Fruit fly (Drosophila melanogaster): ENCODE results near the gene CG5466.

Gene CG5466

dm6 chr3R:20594194-20595144 lies 23.2 kb upstream of the CG5466 start (continued):
- TF ChIP-seq sc (optimal IDR thresholded peaks at IDR 0.05) (no peak), sc (GFP tag; optimal IDR thresholded peaks at IDR 0.05) (peak; percentile 87), ftz-f1 (GFP tag; optimal IDR thresholded peaks at IDR 0.05) (no peak), danr (GFP tag; IDR thresholded peaks at IDR 0.05) (peak; percentile 68), CG8765 (GFP tag; IDR thresholded peaks at IDR 0.05) (no peak; the same call in 1 of the 2 replicates), fu2 (GFP tag; optimal IDR thresholded peaks at IDR 0.05) (no peak), prd (optimal IDR thresholded peaks at IDR 0.05) (no peak), prd (GFP tag; IDR thresholded peaks at IDR 0.05) (peak; percentile 86), slp2 (GFP tag; optimal IDR thresholded peaks at IDR 0.05) (no peak), nau (GFP tag; optimal IDR thresholded peaks at IDR 0.05) (peak; percentile 51), CG13424 (tag; optimal IDR thresholded peaks at IDR 0.05) (peak; percentile 93), CG12104 (GFP tag; optimal IDR thresholded peaks at IDR 0.05) (peak; percentile 82), hkb (optimal IDR thresholded peaks at IDR 0.05) (no peak), hkb (GFP tag; IDR thresholded peaks at IDR 0.05) (peak; percentile 77), HLHmδ (GFP tag; optimal IDR thresholded peaks at IDR 0.05) (peak; percentile 78), gcm2 (GFP tag; optimal IDR thresholded peaks at IDR 0.05) (no peak), stc (GFP tag; IDR thresholded peaks at IDR 0.05) (peak; percentile 68), kay (GFP tag; optimal IDR thresholded peaks at IDR 0.05) (peak; percentile 43), CG7963 (GFP tag; IDR thresholded peaks at IDR 0.05; ENCODE audit: partially characterized antibody) (no peak), CG3726 (GFP tag; IDR thresholded peaks at IDR 0.05) (peak; percentile 52; the same call in 2 of the 3 replicates), Xbp1 (GFP tag; optimal IDR thresholded peaks at IDR 0.05) (peak; percentile 80), Nf-YC (tag; optimal IDR thresholded peaks at IDR 0.05) (peak; percentile 73), gt (GFP tag; IDR thresholded peaks at IDR 0.05) (no peak), CG30403 (GFP tag; optimal IDR thresholded peaks at IDR 0.05) (peak; percentile 91), HHEX (GFP tag; optimal IDR thresholded peaks at IDR 0.05) (peak; percentile 80), CG18476 (GFP tag; optimal IDR thresholded peaks at IDR 0.05) (peak; percentile 81), peb (GFP tag; IDR thresholded peaks at IDR 0.05) (peak; percentile 70; the same call in 1 of the 2 replicates), mirr (GFP tag; optimal IDR thresholded peaks at IDR 0.05) (no peak), Atf3 (GFP tag; optimal IDR thresholded peaks at IDR 0.05) (no peak), al (GFP tag; IDR thresholded peaks at IDR 0.05) (peak; percentile 43; the same call in 1 of the 2 replicates), zfh2 (GFP tag; optimal IDR thresholded peaks at IDR 0.05) (no peak), onecut (GFP tag; IDR thresholded peaks at IDR 0.05) (peak; percentile 67), CG3995 (GFP tag; optimal IDR thresholded peaks at IDR 0.05) (peak; percentile 22), CG14710 (tag; optimal IDR thresholded peaks at IDR 0.05) (peak; percentile 98), gem (tag; optimal IDR thresholded peaks at IDR 0.05) (peak; percentile 98), sqz (GFP tag; optimal IDR thresholded peaks at IDR 0.05) (peak; percentile 91), Opbp (GFP tag; IDR thresholded peaks at IDR 0.05; ENCODE audit: partially characterized antibody) (no peak), Mes4 (GFP tag; optimal IDR thresholded peaks at IDR 0.05) (no peak), CG7786 (GFP tag; optimal IDR thresholded peaks at IDR 0.05) (no peak), Fer1 (GFP tag; optimal IDR thresholded peaks at IDR 0.05) (peak; percentile 85), CG11247 (GFP tag; IDR thresholded peaks at IDR 0.05) (peak; percentile 23), CG12769 (tag; optimal IDR thresholded peaks at IDR 0.05) (peak; percentile 9), vnd (GFP tag; IDR thresholded peaks at IDR 0.05; ENCODE audit: partially characterized antibody) (no peak), CG15011 (GFP tag; optimal IDR thresholded peaks at IDR 0.05) (peak; percentile 72), CG6683 (GFP tag; optimal IDR thresholded peaks at IDR 0.05) (peak; percentile 80), cad (GFP tag; optimal IDR thresholded peaks at IDR 0.05) (no peak), CG6175 (GFP tag; IDR thresholded peaks at IDR 0.05) (peak; percentile 7; the same call in 1 of the 3 replicates), ab (GFP tag; optimal IDR thresholded peaks at IDR 0.05) (no peak), CG6813 (GFP tag; optimal IDR thresholded peaks at IDR 0.05) (peak; percentile 86)
